Worm (Caenorhabditis elegans) whole organism, L1 larva: ENCODE measurements around the gene C45B2.3.

Source experiments
- C16A3.4 ChIP-seq: fragments of 150-350 bp; optimal IDR thresholded peaks from 2 replicates; lab custom pipeline; 2014; ENCODE audit warnings: missing biosample characterization, missing genetic modification characterization
- mef-2 ChIP-seq: fragments of 150-350 bp; optimal IDR thresholded peaks from 2 replicates; lab custom pipeline; 2014; ENCODE audit warnings: missing biosample characterization, missing genetic modification characterization
- nhr-28 ChIP-seq: fragments of 150-350 bp; optimal IDR thresholded peaks from 2 replicates; lab custom pipeline; 2014; ENCODE audit warnings: missing biosample characterization, missing genetic modification characterization
- ztf-11 ChIP-seq, 2 experiments: sonication (generic microtip); optimal IDR thresholded peaks; 2 replicates each; lab custom pipeline; 2016 to 2017; ENCODE audit warnings: missing genetic modification characterization in 2 of 2, missing biosample characterization in 1 of 2, missing compliant biosample characterization in 1 of 2
- ztf-4 ChIP-seq: fragments of 150-350 bp; optimal IDR thresholded peaks from 2 replicates; lab custom pipeline; 2014; ENCODE audit warnings: missing biosample characterization, missing genetic modification characterization

ce11 chrX:6050849-6051248 is 31.9 kb upstream of the C45B2.3 start:
- no peak for TF ChIP-seq mef-2 (tag; lab: Kevin White, UChicago)
- no peak for TF ChIP-seq ztf-4 (tag; lab: Kevin White, UChicago)
- no peak for TF ChIP-seq nhr-28
- no peak for TF ChIP-seq ztf-11 (tag; optimal IDR thresholded peaks at IDR 0.05; lab: Kevin White, UChicago)
- TF ChIP-seq C16A3.4 (tag; lab: Kevin White, UChicago) = no peak
